Worm (Caenorhabditis elegans) whole organism, L1 larva: ENCODE data around the gene F44E2.7.

ENCODE experiments used
- C16A3.4 ChIP-seq: fragments of 150-350 bp; optimal IDR thresholded peaks from 2 replicates; lab custom pipeline; 2014; ENCODE audit warnings: missing biosample characterization, missing genetic modification characterization
- F16B12.6 ChIP-seq: fragments of 150-350 bp; optimal IDR thresholded peaks from 2 replicates; lab custom pipeline; 2014; ENCODE audit warnings: missing biosample characterization, missing genetic modification characterization
- Y116A8C.19 ChIP-seq: sonication (generic microtip); optimal IDR thresholded peaks from 2 replicates; lab custom pipeline; 2016; ENCODE audit warnings: missing compliant biosample characterization, missing genetic modification characterization, borderline replicate concordance
- aha-1 ChIP-seq: fragments of 150-350 bp; optimal IDR thresholded peaks from 2 replicates; lab custom pipeline; 2014; ENCODE audit warnings: missing biosample characterization, missing genetic modification characterization
- aly-2 ChIP-seq: fragments of 150-350 bp; optimal IDR thresholded peaks from 2 replicates; lab custom pipeline; 2014; ENCODE audit warnings: missing biosample characterization, missing genetic modification characterization
- ama-1 ChIP-seq: fragments of 150-350 bp; optimal IDR thresholded peaks from 2 replicates; lab custom pipeline; 2014
- ceh-8 ChIP-seq: fragments of 200-800 bp; sonication (Bioruptor generic); optimal IDR thresholded peaks from 2 replicates; lab custom pipeline; 2018; ENCODE audit warnings: mild to moderate bottlenecking, missing genetic modification characterization, moderate library complexity, missing compliant biosample characterization
- ceh-90 ChIP-seq: sonication (generic microtip); optimal IDR thresholded peaks from 2 replicates; lab custom pipeline; 2016; ENCODE audit warnings: missing genetic modification characterization, missing compliant biosample characterization
- dpl-1 ChIP-seq, 3 experiments: fragments of 150-350 bp in 2 of 3; sonication (generic microtip) in 1 of 3; optimal IDR thresholded peaks; 2 replicates each; lab custom pipeline; 2014 to 2017; ENCODE audit warnings: missing biosample characterization in 3 of 3, missing genetic modification characterization in 3 of 3, missing genetic modification reagents in 3 of 3
- dsc-1 ChIP-seq: sonication (generic microtip); optimal IDR thresholded peaks from 2 replicates; lab custom pipeline; 2016; ENCODE audit warnings: mild to moderate bottlenecking, missing genetic modification characterization, missing compliant biosample characterization
- efl-1 ChIP-seq, 4 experiments: fragments of 150-350 bp; optimal IDR thresholded peaks in 3 of 4; peaks in 1 of 4; 1 replicate in 1 of 4; 2 replicates in 3 of 4; lab custom pipeline; 2014; ENCODE audit warnings: missing biosample characterization in 2 of 4, missing genetic modification characterization in 2 of 4, missing genetic modification reagents in 2 of 4
- efl-3 ChIP-seq: fragments of 200-800 bp; sonication (Bioruptor generic); optimal IDR thresholded peaks from 2 replicates; lab custom pipeline; 2018; ENCODE audit warnings: mild to moderate bottlenecking, missing genetic modification characterization, missing compliant biosample characterization
- egl-13 ChIP-seq: sonication (generic microtip); optimal IDR thresholded peaks from 2 replicates; lab custom pipeline; 2016; ENCODE audit warnings: missing genotype, missing genetic modification reagents, missing genetic modification characterization, missing compliant biosample characterization
- egl-27 ChIP-seq, 2 experiments: fragments of 150-350 bp in 1 of 2; sonication (generic microtip); optimal IDR thresholded peaks; 3 replicates each; lab custom pipeline; 2017 to 2018; ENCODE audit warnings: missing biosample characterization in 2 of 2, missing genetic modification characterization in 2 of 2, missing genetic modification reagents in 2 of 2
- elt-3 ChIP-seq, 6 experiments: fragments of 150-350 bp in 1 of 6; sonication (generic microtip); optimal IDR thresholded peaks; 2 replicates each; lab custom pipeline; 2017 to 2018; ENCODE audit warnings: missing biosample characterization in 6 of 6, missing genetic modification characterization in 6 of 6, inconsistent platforms in 1 of 6
- fkh-10 ChIP-seq: sonication (generic microtip); optimal IDR thresholded peaks from 2 replicates; lab custom pipeline; 2017; ENCODE audit warnings: missing biosample characterization, missing genetic modification reagents, missing genetic modification characterization
- fkh-8 ChIP-seq: sonication (generic microtip); optimal IDR thresholded peaks from 2 replicates; lab custom pipeline; 2016; ENCODE audit warnings: mild to moderate bottlenecking, missing genetic modification characterization, missing compliant biosample characterization
- fos-1 ChIP-seq: fragments of 150-350 bp; optimal IDR thresholded peaks from 2 replicates; lab custom pipeline; 2014; ENCODE audit warnings: missing biosample characterization, missing genetic modification characterization
- grh-1 ChIP-seq: fragments of 200-800 bp; sonication (Bioruptor generic); IDR thresholded peaks from 2 replicates; pipeline ENCODE4 v1.3.6; 2022; ENCODE audit warnings: missing genetic modification reagents, missing genetic modification characterization, missing compliant biosample characterization
- hpl-2 ChIP-seq: fragments of 150-350 bp; optimal IDR thresholded peaks from 2 replicates; lab custom pipeline; 2014; ENCODE audit warnings: missing biosample characterization, missing genetic modification reagents, missing genetic modification characterization
- irx-1 ChIP-seq: sonication (generic microtip); optimal IDR thresholded peaks from 2 replicates; lab custom pipeline; 2016; ENCODE audit warnings: missing genetic modification characterization, missing compliant biosample characterization
- isw-1 ChIP-seq: fragments of 200-800 bp; sonication (Bioruptor generic); IDR thresholded peaks from 2 replicates; pipeline ENCODE4 v1.3.6; 2022; ENCODE audit warnings: missing genetic modification characterization, missing compliant biosample characterization
- lin-13 ChIP-seq: fragments of 150-350 bp; optimal IDR thresholded peaks from 2 replicates; lab custom pipeline; 2014; ENCODE audit warnings: missing biosample characterization, missing genetic modification reagents, missing genetic modification characterization
- lin-14 ChIP-seq: fragments of 200-800 bp; sonication (Bioruptor generic); optimal IDR thresholded peaks from 2 replicates; lab custom pipeline; 2018; ENCODE audit warnings: mild to moderate bottlenecking, missing genetic modification characterization, moderate library complexity, missing compliant biosample characterization
- lin-15B ChIP-seq: fragments of 150-350 bp; sonication (generic microtip); optimal IDR thresholded peaks from 3 replicates; lab custom pipeline; 2014; ENCODE audit warnings: missing biosample characterization, missing genetic modification characterization
- lin-35 ChIP-seq, 2 experiments: fragments of 150-350 bp; optimal IDR thresholded peaks; 2 replicates each; lab custom pipeline; 2014; ENCODE audit warnings: missing biosample characterization in 2 of 2, missing genetic modification characterization in 2 of 2, missing genetic modification reagents in 2 of 2
- lin-39 ChIP-seq: fragments of 150-350 bp; optimal IDR thresholded peaks from 2 replicates; lab custom pipeline; 2014; ENCODE audit warnings: missing biosample characterization, missing genetic modification reagents, missing genetic modification characterization
- lir-3 ChIP-seq: sonication (generic microtip); optimal IDR thresholded peaks from 2 replicates; lab custom pipeline; 2016; ENCODE audit warnings: mild to moderate bottlenecking, missing genetic modification characterization, moderate library complexity, missing compliant biosample characterization; ENCODE audit not compliant: poor library complexity
- mef-2 ChIP-seq: fragments of 150-350 bp; optimal IDR thresholded peaks from 2 replicates; lab custom pipeline; 2014; ENCODE audit warnings: missing biosample characterization, missing genetic modification characterization
- nhr-20 ChIP-seq: sonication (generic microtip); optimal IDR thresholded peaks from 2 replicates; lab custom pipeline; 2016; ENCODE audit warnings: mild to moderate bottlenecking, missing genetic modification characterization, missing compliant biosample characterization
- nhr-28 ChIP-seq: fragments of 150-350 bp; optimal IDR thresholded peaks from 2 replicates; lab custom pipeline; 2014; ENCODE audit warnings: missing biosample characterization, missing genetic modification characterization
- nhr-47 ChIP-seq: sonication (generic microtip); optimal IDR thresholded peaks from 2 replicates; lab custom pipeline; 2016; ENCODE audit warnings: mild to moderate bottlenecking, missing genetic modification characterization, moderate library complexity, missing compliant biosample characterization
- nhr-71 ChIP-seq: sonication (generic microtip); optimal IDR thresholded peaks from 2 replicates; lab custom pipeline; 2016; ENCODE audit warnings: mild to moderate bottlenecking, missing genetic modification characterization, moderate library complexity, missing compliant biosample characterization
- nhr-76 ChIP-seq: sonication (generic microtip); optimal IDR thresholded peaks from 2 replicates; lab custom pipeline; 2017; ENCODE audit warnings: missing biosample characterization, missing genetic modification characterization
- nhr-77 ChIP-seq: fragments of 150-350 bp; optimal IDR thresholded peaks from 2 replicates; lab custom pipeline; 2014; ENCODE audit warnings: missing biosample characterization, missing genetic modification characterization
- nhr-84 ChIP-seq: sonication (generic microtip); optimal IDR thresholded peaks from 2 replicates; lab custom pipeline; 2017; ENCODE audit warnings: missing biosample characterization, missing genetic modification characterization
- nhr-85 ChIP-seq: sonication (generic microtip); peaks from one replicate; lab custom pipeline; 2016; ENCODE audit warnings: missing genetic modification characterization, inconsistent platforms, missing compliant biosample characterization
- nhr-90 ChIP-seq: sonication (generic microtip); optimal IDR thresholded peaks from 2 replicates; lab custom pipeline; 2016; ENCODE audit warnings: mild to moderate bottlenecking, missing genetic modification characterization, missing compliant biosample characterization; ENCODE audit not compliant: poor library complexity
- pax-3 ChIP-seq: fragments of 200-800 bp; sonication (Bioruptor generic); optimal IDR thresholded peaks from 2 replicates; lab custom pipeline; 2018; ENCODE audit warnings: mild to moderate bottlenecking, missing genetic modification characterization, moderate library complexity, missing compliant biosample characterization
- pqm-1 ChIP-seq: sonication (generic microtip); optimal IDR thresholded peaks from 3 replicates; lab custom pipeline; 2017; ENCODE audit warnings: missing biosample characterization, missing genetic modification characterization
- rnt-1 ChIP-seq: sonication (generic microtip); optimal IDR thresholded peaks from 2 replicates; lab custom pipeline; 2016; ENCODE audit warnings: mild to moderate bottlenecking, missing genetic modification characterization, moderate library complexity, missing compliant biosample characterization
- snpc-4 ChIP-seq: fragments of 150-350 bp; optimal IDR thresholded peaks from 2 replicates; lab custom pipeline; 2014; ENCODE audit warnings: missing biosample characterization, missing genetic modification characterization
- sup-37 ChIP-seq: fragments of 200-800 bp; sonication (Bioruptor generic); optimal IDR thresholded peaks from 2 replicates; lab custom pipeline; 2018; ENCODE audit warnings: mild to moderate bottlenecking, missing genetic modification characterization, missing compliant biosample characterization
- swsn-7 ChIP-seq: sonication (generic microtip); optimal IDR thresholded peaks from 2 replicates; lab custom pipeline; 2016; ENCODE audit warnings: missing genetic modification characterization, missing compliant biosample characterization
- tbx-2 ChIP-seq: sonication (generic microtip); optimal IDR thresholded peaks from 2 replicates; lab custom pipeline; 2016; ENCODE audit warnings: missing genetic modification characterization, missing compliant biosample characterization
- tlp-1 ChIP-seq: fragments of 150-350 bp; optimal IDR thresholded peaks from 2 replicates; lab custom pipeline; 2014; ENCODE audit warnings: missing biosample characterization, missing genetic modification characterization
- unc-30 ChIP-seq: sonication (generic microtip); optimal IDR thresholded peaks from 2 replicates; lab custom pipeline; 2017; ENCODE audit warnings: missing biosample characterization, missing genetic modification characterization
- unc-86 ChIP-seq: sonication (generic microtip); optimal IDR thresholded peaks from 2 replicates; lab custom pipeline; 2016; ENCODE audit warnings: missing genetic modification characterization, missing compliant biosample characterization
- xbp-1 ChIP-seq: sonication (generic microtip); optimal IDR thresholded peaks from 2 replicates; lab custom pipeline; 2016; ENCODE audit warnings: missing genetic modification characterization, missing compliant biosample characterization
- ztf-11 ChIP-seq, 2 experiments: sonication (generic microtip); optimal IDR thresholded peaks; 2 replicates each; lab custom pipeline; 2016 to 2017; ENCODE audit warnings: missing genetic modification characterization in 2 of 2, missing biosample characterization in 1 of 2, missing compliant biosample characterization in 1 of 2

The F44E2.7 gene

DNA sequence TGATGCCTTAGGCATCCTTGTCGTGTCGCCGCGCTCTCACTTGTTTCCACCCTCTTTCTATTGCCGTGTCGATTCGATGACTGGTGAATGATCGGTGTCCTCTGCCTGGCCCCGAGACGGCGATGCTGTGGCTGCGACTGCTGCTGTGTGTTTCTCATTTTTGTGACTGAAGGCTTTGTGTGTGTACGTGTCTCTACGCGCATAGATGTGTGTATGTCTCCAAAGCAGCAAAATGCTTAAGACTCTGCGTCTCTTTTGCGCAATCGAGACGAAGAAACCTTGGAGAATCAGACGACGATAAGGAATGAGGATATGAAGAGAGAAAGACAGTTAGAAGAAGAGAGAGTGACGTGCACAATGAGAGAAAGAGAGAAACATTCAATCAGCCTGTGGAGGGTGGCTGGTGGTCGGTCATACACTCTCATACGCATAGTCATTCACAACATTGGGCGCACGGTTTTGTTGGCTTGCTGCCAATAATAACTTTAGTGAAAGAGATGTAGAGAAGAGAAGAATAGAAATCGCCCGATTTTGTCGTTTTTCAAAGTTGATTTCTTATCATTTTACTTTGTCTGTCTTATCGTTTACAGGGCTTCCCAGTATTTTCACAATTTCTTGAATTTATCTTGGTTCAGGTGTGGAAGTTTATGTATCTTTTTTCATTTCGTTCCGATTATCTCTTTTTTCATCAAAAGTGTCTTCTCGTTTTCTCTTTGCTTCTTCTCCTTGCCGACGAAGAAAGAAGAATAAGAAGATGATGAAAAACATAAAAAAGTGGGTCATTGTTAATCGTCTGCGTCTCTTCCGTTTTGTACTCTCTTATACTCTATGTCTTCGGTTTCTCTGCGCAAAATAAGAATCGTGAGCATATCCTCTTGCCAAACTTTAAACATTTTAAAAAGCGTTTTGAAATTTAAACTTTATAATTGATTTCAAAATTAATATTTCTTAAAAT is 46.1 kb downstream of the F44E2.7 start:
- TF ChIP-seq lin-39 (peak; percentile 92), efl-3 (GFP tag; lab: Kevin White, UChicago) (peak; percentile 23), egl-27 (tag; optimal IDR thresholded peaks at IDR 0.05; lab: Kevin White, UChicago) (peak; percentile 95 to 96), sup-37 (peak; percentile 87), nhr-28 (tag; lab: Kevin White, UChicago) (peak; percentile 76), lin-35 (GFP tag; optimal IDR thresholded peaks at IDR 0.05; lab: Kevin White, UChicago) (peak; percentile 72 to 91), nhr-76 (peak; percentile 47), ceh-90 (tag; lab: Kevin White, UChicago) (no peak), nhr-71 (tag; lab: Kevin White, UChicago) (peak; percentile 99), fkh-8 (tag; lab: Kevin White, UChicago) (peak; percentile 96), fos-1 (tag; lab: Kevin White, UChicago) (peak; percentile 95), lir-3 (peak; percentile 81), ztf-11 (tag; optimal IDR thresholded peaks at IDR 0.05; lab: Kevin White, UChicago) (peak in 1 of 2 experiments; percentile 83), ama-1 (lab: Kevin White, UChicago) (peak; percentile 88), pax-3 (tag; lab: Kevin White, UChicago) (peak; percentile 83), Y116A8C.19 (tag; lab: Kevin White, UChicago) (no peak), isw-1 (GFP tag; lab: Robert Waterston, UW) (peak; percentile 82), xbp-1 (tag; lab: Kevin White, UChicago) (peak; percentile 93), mef-2 (tag; lab: Kevin White, UChicago) (peak; percentile 94), aly-2 (tag; lab: Kevin White, UChicago) (peak; percentile 55), lin-15B (tag; lab: Kevin White, UChicago) (peak; percentile 9), grh-1 (GFP tag; lab: Robert Waterston, UW) (peak; percentile 82), egl-13 (tag; lab: Kevin White, UChicago) (peak; percentile 84), F16B12.6 (tag; lab: Kevin White, UChicago) (peak; percentile 40), elt-3 (tag; optimal IDR thresholded peaks at IDR 0.05; lab: Kevin White, UChicago) (peak in 4 of 6 experiments; percentile 36 to 91 (median 60)), nhr-84 (tag; lab: Kevin White, UChicago) (no peak), lin-14 (GFP tag; lab: Kevin White, UChicago) (peak; percentile 99), nhr-85 (tag; lab: Kevin White, UChicago) (peak; percentile 100), nhr-20 (peak; percentile 98), unc-30 (tag; lab: Kevin White, UChicago) (no peak), nhr-77 (tag; lab: Kevin White, UChicago) (peak; percentile 96), ceh-8 (GFP tag; lab: Kevin White, UChicago) (no peak), lin-13 (GFP tag; lab: Kevin White, UChicago) (peak; percentile 95), rnt-1 (peak; percentile 91), aha-1 (peak; percentile 92), C16A3.4 (tag; lab: Kevin White, UChicago) (peak; percentile 91), dpl-1 (GFP tag; optimal IDR thresholded peaks at IDR 0.05; lab: Kevin White, UChicago) (peak; percentile 68 to 72 (median 70)), nhr-47 (tag; lab: Kevin White, UChicago) (peak; percentile 95), pqm-1 (tag; lab: Kevin White, UChicago) (peak; percentile 24), tlp-1 (tag; lab: Kevin White, UChicago) (no peak), tbx-2 (peak; percentile 97), dsc-1 (tag; lab: Kevin White, UChicago) (peak; percentile 96), swsn-7 (tag; lab: Kevin White, UChicago) (peak; percentile 96), hpl-2 (GFP tag; lab: Kevin White, UChicago) (peak; percentile 92), snpc-4 (tag; lab: Kevin White, UChicago) (peak; percentile 78), fkh-10 (GFP tag; lab: Kevin White, UChicago) (peak; percentile 93), unc-86 (peak; percentile 94), irx-1 (peak; percentile 94), efl-1 (optimal IDR thresholded peaks at IDR 0.05; lab: Kevin White, UChicago) (peak; percentile 90 to 97), efl-1 (GFP tag; optimal IDR thresholded peaks at IDR 0.05 in 1 of 2; lab: Kevin White, UChicago) (peak; percentile 70 to 97), nhr-90 (tag; lab: Kevin White, UChicago) (peak; percentile 95)
